Fruit fly (Drosophila melanogaster) whole organism, embryonic: ENCODE data around the gene CG43954.

Experiments used
- Antp ChIP-seq: fragments of 200-800 bp; sonication (Bioruptor generic); optimal IDR thresholded peaks from 3 replicates; lab custom pipeline; 2016; ENCODE audit warnings: missing biosample characterization, missing genetic modification characterization
- BtbVII ChIP-seq: fragments of 200-800 bp; sonication (Bioruptor generic); optimal IDR thresholded peaks from 3 replicates; lab custom pipeline; 2017; ENCODE audit warnings: missing biosample characterization, mild to moderate bottlenecking, missing genetic modification characterization
- CG10274 ChIP-seq: fragments of 200-800 bp; sonication (Bioruptor generic); optimal IDR thresholded peaks from 3 replicates; lab custom pipeline; 2017; ENCODE audit warnings: missing biosample characterization, mild to moderate bottlenecking, missing genetic modification characterization
- CG10565 ChIP-seq: fragments of 200-800 bp; sonication (Bioruptor generic); optimal IDR thresholded peaks from 3 replicates; lab custom pipeline; 2016; ENCODE audit warnings: missing biosample characterization, mild to moderate bottlenecking, missing genetic modification characterization
- CG11093 ChIP-seq: fragments of 200-800 bp; sonication (Bioruptor generic); IDR thresholded peaks from 3 replicates; pipeline ENCODE4 v1.3.6; 2022; ENCODE audit warnings: missing biosample characterization, missing genetic modification characterization
- CG15479 ChIP-seq: fragments of 200-800 bp; sonication (Bioruptor generic); optimal IDR thresholded peaks from 3 replicates; lab custom pipeline; 2019; ENCODE audit warnings: missing biosample characterization, mild to moderate bottlenecking, missing genetic modification characterization, moderate library complexity
- CG16815 ChIP-seq: fragments of 200-800 bp; sonication (Bioruptor generic); optimal IDR thresholded peaks from 3 replicates; lab custom pipeline; 2017; ENCODE audit warnings: missing biosample characterization, mild to moderate bottlenecking, missing genetic modification characterization
- CG17361 ChIP-seq: fragments of 200-800 bp; sonication (Bioruptor generic); IDR thresholded peaks from 3 replicates; pipeline ENCODE4 v1.3.6; 2022; ENCODE audit warnings: missing biosample characterization, missing genetic modification characterization
- CG2129 ChIP-seq: fragments of 200-800 bp; sonication (Bioruptor generic); IDR thresholded peaks from 2 replicates; pipeline ENCODE4 v1.3.6; 2022; ENCODE audit warnings: missing biosample characterization, missing genetic modification characterization; ENCODE audit not compliant: partially characterized antibody
- CG30403 ChIP-seq: fragments of 200-800 bp; sonication (Bioruptor generic); optimal IDR thresholded peaks from 3 replicates; lab custom pipeline; 2016; ENCODE audit warnings: missing biosample characterization, missing genetic modification characterization
- CG3065 ChIP-seq: fragments of 200-800 bp; sonication (Bioruptor generic); optimal IDR thresholded peaks from 2 replicates; lab custom pipeline; 2016; ENCODE audit warnings: missing biosample characterization, missing genetic modification characterization
- CG3163 ChIP-seq: fragments of 200-800 bp; sonication (Bioruptor generic); optimal IDR thresholded peaks from 3 replicates; lab custom pipeline; 2016; ENCODE audit warnings: missing biosample characterization, missing genetic modification characterization
- CG34224 ChIP-seq: fragments of 200-800 bp; sonication (Bioruptor generic); IDR thresholded peaks from 3 replicates; pipeline ENCODE4 v1.3.6; 2022; ENCODE audit warnings: missing biosample characterization, missing genetic modification characterization; ENCODE audit not compliant: partially characterized antibody
- CG4820 ChIP-seq: fragments of 200-800 bp; sonication (Bioruptor generic); optimal IDR thresholded peaks from 3 replicates; lab custom pipeline; 2016; ENCODE audit warnings: missing biosample characterization, missing genetic modification characterization
- CG7372 ChIP-seq: fragments of 200-800 bp; sonication (Bioruptor generic); IDR thresholded peaks from 2 replicates; pipeline ENCODE4 v1.3.6; 2022; ENCODE audit warnings: missing biosample characterization, missing genetic modification characterization
- CG7745 ChIP-seq: fragments of 200-800 bp; sonication (Bioruptor generic); optimal IDR thresholded peaks from 2 replicates; lab custom pipeline; 2018; ENCODE audit warnings: missing biosample characterization, mild to moderate bottlenecking, missing genetic modification characterization, moderate library complexity
- CG9609 ChIP-seq: fragments of 200-800 bp; sonication (Bioruptor generic); optimal IDR thresholded peaks from 3 replicates; lab custom pipeline; 2016; ENCODE audit warnings: missing biosample characterization, missing genetic modification characterization
- Camta ChIP-seq: fragments of 200-800 bp; sonication (Bioruptor generic); optimal IDR thresholded peaks from 2 replicates; lab custom pipeline; 2016; ENCODE audit warnings: missing biosample characterization, missing genetic modification characterization
- CkIIα-i1 ChIP-seq: fragments of 200-800 bp; sonication (Bioruptor generic); IDR thresholded peaks from 2 replicates; pipeline ENCODE4 v1.3.6; 2022; ENCODE audit warnings: missing biosample characterization, missing genetic modification characterization
- D ChIP-seq, 2 experiments: fragments of 200-800 bp in 1 of 2; fragments of >200 bp in 1 of 2; sonication (Bioruptor generic) in 1 of 2; optimal IDR thresholded peaks; 2 replicates in 1 of 2; 3 replicates in 1 of 2; lab custom pipeline; 2017; ENCODE audit warnings: mild to moderate bottlenecking in 1 of 2, missing biosample characterization in 1 of 2, missing genetic modification characterization in 1 of 2, missing genetic modification reagents in 1 of 2
- Dbx ChIP-seq: fragments of 200-800 bp; sonication (Bioruptor generic); IDR thresholded peaks from 3 replicates; pipeline ENCODE4 v1.3.6; 2022; ENCODE audit warnings: missing biosample characterization, missing genetic modification characterization
- Dip2 ChIP-seq: fragments of 200-800 bp; sonication (Bioruptor generic); IDR thresholded peaks from 2 replicates; pipeline ENCODE4 v1.3.6; 2022; ENCODE audit warnings: missing biosample characterization, missing genetic modification characterization
- Gug ChIP-seq: fragments of 200-800 bp; sonication (Bioruptor generic); IDR thresholded peaks from 4 replicates; pipeline ENCODE4 v1.3.6; 2022; ENCODE audit warnings: missing biosample characterization, missing genetic modification characterization
- HHEX ChIP-seq: fragments of 200-800 bp; sonication (Bioruptor generic); optimal IDR thresholded peaks from 3 replicates; lab custom pipeline; 2017; ENCODE audit warnings: missing biosample characterization, mild to moderate bottlenecking, missing genetic modification characterization, missing genetic modification reagents
- HLH54F ChIP-seq: fragments of 200-800 bp; sonication (Bioruptor generic); optimal IDR thresholded peaks from 3 replicates; lab custom pipeline; 2016; ENCODE audit warnings: missing biosample characterization, missing genetic modification characterization
- Hey ChIP-seq: fragments of 200-800 bp; sonication (Bioruptor generic); optimal IDR thresholded peaks from 3 replicates; lab custom pipeline; 2018; ENCODE audit warnings: missing biosample characterization, mild to moderate bottlenecking, missing genetic modification characterization
- Lpt ChIP-seq: fragments of >200 bp; optimal IDR thresholded peaks from 2 replicates; lab custom pipeline; 2018; ENCODE audit warnings: missing biosample characterization, missing genetic modification characterization
- Mad ChIP-seq: fragments of 200-800 bp; sonication (Bioruptor generic); optimal IDR thresholded peaks from 2 replicates; lab custom pipeline; 2016; ENCODE audit warnings: missing biosample characterization, missing genetic modification characterization
- Myb ChIP-seq: fragments of 200-800 bp; sonication (Bioruptor generic); optimal IDR thresholded peaks from 2 replicates; lab custom pipeline; 2016; ENCODE audit warnings: missing biosample characterization, missing genetic modification characterization
- Scr ChIP-seq: fragments of 200-800 bp; sonication (Bioruptor generic); IDR thresholded peaks from 2 replicates; pipeline ENCODE4 v1.3.6; 2022; ENCODE audit warnings: missing biosample characterization, missing genetic modification characterization; ENCODE audit not compliant: partially characterized antibody
- Sry-δ ChIP-seq: fragments of 200-800 bp; sonication (Bioruptor generic); optimal IDR thresholded peaks from 2 replicates; lab custom pipeline; 2016; ENCODE audit warnings: missing biosample characterization, missing genetic modification characterization
- Tbp ChIP-seq: fragments of >200 bp; optimal IDR thresholded peaks from 2 replicates; lab custom pipeline; 2018; ENCODE audit warnings: missing biosample characterization, missing genetic modification characterization
- ara ChIP-seq: fragments of 200-800 bp; sonication (Bioruptor generic); IDR thresholded peaks from 2 replicates; pipeline ENCODE4 v1.3.6; 2022; ENCODE audit warnings: missing biosample characterization, missing genetic modification characterization
- bcd ChIP-seq: fragments of 200-800 bp; sonication (Bioruptor generic); optimal IDR thresholded peaks from 2 replicates; lab custom pipeline; 2017; ENCODE audit warnings: missing biosample characterization, mild to moderate bottlenecking, missing genetic modification characterization
- ewg ChIP-seq: fragments of 200-800 bp; sonication (Bioruptor generic); optimal IDR thresholded peaks from 3 replicates; lab custom pipeline; 2017; ENCODE audit warnings: mild to moderate bottlenecking, missing biosample characterization, missing genetic modification reagents, missing genetic modification characterization
- ftz-f1 ChIP-seq: fragments of 200-800 bp; sonication (Bioruptor generic); optimal IDR thresholded peaks from 2 replicates; lab custom pipeline; 2016; ENCODE audit warnings: missing biosample characterization, missing genetic modification characterization
- gsb ChIP-seq: fragments of 200-800 bp; sonication (Bioruptor generic); IDR thresholded peaks from 2 replicates; pipeline ENCODE4 v1.3.6; 2022; ENCODE audit warnings: missing biosample characterization, missing genetic modification characterization
- h ChIP-seq: fragments of >200 bp; optimal IDR thresholded peaks from 2 replicates; lab custom pipeline; 2017
- kay ChIP-seq: fragments of 200-800 bp; sonication (Bioruptor generic); optimal IDR thresholded peaks from 2 replicates; lab custom pipeline; 2016; ENCODE audit warnings: missing biosample characterization, missing genetic modification characterization
- lov ChIP-seq, 2 experiments: fragments of 200-800 bp in 1 of 2; fragments of >200 bp in 1 of 2; sonication (Bioruptor generic) in 1 of 2; IDR thresholded peaks in 1 of 2; optimal IDR thresholded peaks in 1 of 2; 2 replicates in 1 of 2; 3 replicates in 1 of 2; pipeline versions ENCODE4 v1.3.6 to Lab custom; 2017 to 2022; ENCODE audit warnings: missing biosample characterization in 1 of 2, missing genetic modification characterization in 1 of 2
- ro ChIP-seq: fragments of 200-800 bp; sonication (Bioruptor generic); IDR thresholded peaks from 2 replicates; pipeline ENCODE4 v1.3.6; 2022; ENCODE audit warnings: missing biosample characterization, missing genetic modification characterization
- scrt ChIP-seq: fragments of 200-800 bp; sonication (Bioruptor generic); optimal IDR thresholded peaks from 2 replicates; lab custom pipeline; 2018; ENCODE audit warnings: missing biosample characterization, mild to moderate bottlenecking, missing genetic modification characterization, moderate library complexity
- sim ChIP-seq: fragments of 200-800 bp; sonication (Bioruptor generic); IDR thresholded peaks from 2 replicates; pipeline ENCODE4 v1.3.6; 2022; ENCODE audit warnings: missing biosample characterization, missing genetic modification characterization
- slou ChIP-seq: fragments of 200-800 bp; sonication (Bioruptor generic); optimal IDR thresholded peaks from 3 replicates; lab custom pipeline; 2016; ENCODE audit warnings: missing biosample characterization, missing genetic modification characterization
- ssp ChIP-seq: fragments of 200-800 bp; sonication (Bioruptor generic); IDR thresholded peaks from 2 replicates; pipeline ENCODE4 v1.3.6; 2022; ENCODE audit warnings: missing biosample characterization, missing genetic modification characterization
- stc ChIP-seq: fragments of 200-800 bp; sonication (Bioruptor generic); IDR thresholded peaks from 2 replicates; pipeline ENCODE4 v1.3.6; 2022; ENCODE audit warnings: missing biosample characterization, missing genetic modification characterization
- tna ChIP-seq: fragments of 200-800 bp; sonication (Bioruptor generic); IDR thresholded peaks from 2 replicates; pipeline ENCODE4 v1.3.6; 2022; ENCODE audit warnings: missing biosample characterization, missing genetic modification characterization; ENCODE audit not compliant: partially characterized antibody
- zf30C ChIP-seq: fragments of 200-800 bp; sonication (Bioruptor generic); optimal IDR thresholded peaks from 3 replicates; lab custom pipeline; 2018; ENCODE audit warnings: missing biosample characterization, mild to moderate bottlenecking, missing genetic modification characterization

The CG43954 gene

dm6 chr3L:16661167-16662109 is 50.0 kb downstream of the CG43954 start, which contains the start of gene Baldspot (continued):
- TF ChIP-seq Mad (GFP tag; lab: Kevin White, UChicago) (peak; percentile 23), ro (GFP tag; lab: Robert Waterston, UW) (no peak), CG4820 (GFP tag; lab: Kevin White, UChicago) (peak; percentile 77), HHEX (peak; percentile 92), CG11093 (GFP tag; lab: Robert Waterston, UW) (peak; percentile 70; the same call in 2 of the 3 replicates), CG7372 (GFP tag; lab: Robert Waterston, UW) (peak; percentile 55; the same call in 1 of the 2 replicates), h (lab: Kevin White, UChicago) (no peak), Camta (GFP tag; lab: Kevin White, UChicago) (peak; percentile 90), CG34224 (GFP tag; lab: Robert Waterston, UW) (peak; percentile 72), sim (GFP tag; lab: Robert Waterston, UW) (peak; percentile 34; the same call in 1 of the 2 replicates), Hey (tag; lab: Kevin White, UChicago) (peak; percentile 41), Dbx (GFP tag; lab: Robert Waterston, UW) (peak; percentile 83), CG17361 (GFP tag; lab: Robert Waterston, UW) (peak; percentile 92), stc (peak; percentile 53; the same call in 1 of the 2 replicates), Sry-δ (peak; percentile 74), CkIIα-i1 (GFP tag; lab: Robert Waterston, UW) (no peak), BtbVII (GFP tag; lab: Kevin White, UChicago) (peak; percentile 89), Antp (GFP tag; lab: Kevin White, UChicago) (peak; percentile 78), zf30C (GFP tag; lab: Kevin White, UChicago) (peak; percentile 45), ewg (peak; percentile 41), CG3065 (no peak), Dip2 (GFP tag; lab: Robert Waterston, UW) (no peak), ssp (0 out of 2 replicates have a peak, but pooled peaks have one; percentile 24), CG9609 (GFP tag; lab: Kevin White, UChicago) (peak; percentile 53), bcd (GFP tag; lab: Kevin White, UChicago) (peak; percentile 83), slou (GFP tag; lab: Kevin White, UChicago) (no peak), gsb (GFP tag; lab: Robert Waterston, UW) (peak; percentile 48; the same call in 1 of the 2 replicates), Scr (GFP tag; lab: Robert Waterston, UW) (peak; percentile 63), Lpt (GFP tag; lab: Kevin White, UChicago) (no peak), CG16815 (peak; percentile 49), lov (optimal IDR thresholded peaks at IDR 0.05; lab: Kevin White, UChicago) (no peak), lov (GFP tag; IDR thresholded peaks at IDR 0.05; lab: Robert Waterston, UW) (no peak), kay (GFP tag; lab: Kevin White, UChicago) (peak; percentile 23), CG7745 (tag; lab: Kevin White, UChicago) (no peak), CG10274 (GFP tag; lab: Kevin White, UChicago) (peak; percentile 73), ftz-f1 (GFP tag; lab: Kevin White, UChicago) (peak; percentile 66), ara (GFP tag; lab: Robert Waterston, UW) (peak; percentile 68), CG30403 (GFP tag; lab: Kevin White, UChicago) (peak; percentile 82), tna (GFP tag; lab: Robert Waterston, UW) (peak; percentile 58), Tbp (GFP tag; lab: Kevin White, UChicago) (no peak), HLH54F (no peak), Gug (GFP tag; lab: Robert Waterston, UW) (0 out of 4 replicates have a peak, but pooled peaks have one; percentile 23), CG3163 (peak; percentile 60), Myb (GFP tag; lab: Kevin White, UChicago) (peak; percentile 83), D (optimal IDR thresholded peaks at IDR 0.05; lab: Kevin White, UChicago) (no peak), D (GFP tag; optimal IDR thresholded peaks at IDR 0.05; lab: Kevin White, UChicago) (peak; percentile 88), CG10565 (GFP tag; lab: Kevin White, UChicago) (peak; percentile 78), scrt (GFP tag; lab: Kevin White, UChicago) (peak; percentile 79), CG15479 (GFP tag; lab: Kevin White, UChicago) (peak; percentile 21), CG2129 (GFP tag; lab: Robert Waterston, UW) (peak; percentile 47; the same call in 1 of the 2 replicates)
